Fruit fly (Drosophila melanogaster): ENCODE data around the gene Ca-beta.

The Ca-beta gene

DNA sequence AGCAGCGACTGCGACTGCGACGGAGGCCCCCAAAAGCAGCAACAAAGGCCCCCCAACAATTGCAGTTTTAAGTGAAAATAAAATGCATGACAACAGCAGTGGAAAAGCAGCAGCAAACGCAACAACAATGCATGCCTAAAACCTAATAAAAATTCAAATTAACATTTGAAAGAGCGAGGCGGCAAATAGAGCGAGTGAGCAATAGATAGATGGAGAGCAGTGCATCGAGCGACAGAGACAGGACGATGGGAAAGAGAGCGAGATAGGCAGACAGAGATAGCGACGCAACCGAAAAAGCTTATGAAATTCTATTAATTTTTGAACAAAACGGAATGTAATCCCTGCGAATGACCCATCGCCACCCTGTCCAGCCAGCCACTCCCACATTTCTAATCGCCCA lies 15.6 kb upstream of the Ca-beta start (continued):
- TF ChIP-seq CG2199 (GFP tag; IDR thresholded peaks at IDR 0.05) = peak; percentile 17; the same call in 1 of the 3 replicates
- no peak for TF ChIP-seq CG11247 (GFP tag; IDR thresholded peaks at IDR 0.05)
- no peak for TF ChIP-seq ATbp (GFP tag; optimal IDR thresholded peaks at IDR 0.05)
- TF ChIP-seq CG13287 (GFP tag; IDR thresholded peaks at IDR 0.05; ENCODE audit: partially characterized antibody) = no peak
- TF ChIP-seq Sin3A (optimal IDR thresholded peaks at IDR 0.05) = no peak
- TF ChIP-seq CG4360 (GFP tag; IDR thresholded peaks at IDR 0.05) = peak; percentile 19; the same call in 1 of the 2 replicates
- no peak for TF ChIP-seq Mrtf (GFP tag; IDR thresholded peaks at IDR 0.05)

DNA sequence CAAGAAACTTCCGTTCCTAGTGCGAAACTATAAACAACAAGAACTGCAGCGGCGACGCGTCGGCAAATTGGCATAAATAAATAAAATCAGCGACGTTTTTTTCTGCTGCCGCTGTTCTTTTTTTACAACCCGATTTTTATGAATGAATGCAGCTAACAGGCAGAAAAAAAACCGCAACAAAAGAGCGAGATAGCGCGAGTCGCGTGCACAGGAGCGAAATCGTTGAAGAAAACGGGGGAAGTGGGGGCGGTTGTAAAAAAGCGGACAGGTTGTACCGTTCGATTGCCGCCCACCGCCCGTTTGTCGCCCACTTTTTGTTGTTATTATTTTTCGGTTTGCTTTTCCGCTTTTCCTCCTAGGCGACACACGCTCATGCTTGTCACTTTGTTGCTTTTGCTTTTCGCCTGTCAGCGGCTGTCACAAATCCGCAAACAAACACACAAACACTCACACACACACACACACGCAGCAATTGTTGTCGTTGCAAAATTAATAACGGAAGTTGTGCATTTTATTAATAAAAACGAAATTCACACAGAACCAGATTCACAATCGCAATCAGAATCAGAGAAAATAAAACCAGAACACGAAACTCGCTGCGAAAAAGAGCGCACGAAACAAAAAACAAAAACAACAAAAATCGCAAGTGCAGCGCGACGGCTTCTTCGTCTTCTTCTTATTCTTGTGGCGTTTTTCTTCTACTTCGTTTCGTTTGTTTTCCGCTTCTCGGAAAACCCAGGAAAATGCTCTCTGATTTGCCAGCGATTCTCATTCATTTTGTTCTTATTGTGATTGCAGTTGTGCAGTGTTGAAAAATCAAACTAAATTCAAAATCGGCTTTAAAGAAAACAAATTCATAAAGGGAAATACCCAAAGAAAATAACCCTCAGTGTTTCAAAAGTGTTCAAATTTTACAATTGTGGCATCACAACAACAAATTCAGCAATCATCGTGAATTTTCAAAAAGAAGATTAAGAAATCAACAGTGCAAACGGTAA lies 7.9 kb upstream of the Ca-beta start:
- TF ChIP-seq stwl (tag; optimal IDR thresholded peaks at IDR 0.05) = peak; percentile 92
- TF ChIP-seq Elba2 (GFP tag; optimal IDR thresholded peaks at IDR 0.05) = peak; percentile 96
- TF ChIP-seq Hmr (GFP tag; optimal IDR thresholded peaks at IDR 0.05) = no peak
- TF ChIP-seq CG15479 (GFP tag; optimal IDR thresholded peaks at IDR 0.05) = peak; percentile 70
- no peak for TF ChIP-seq CG8089 (GFP tag; optimal IDR thresholded peaks at IDR 0.05)
- peak; percentile 10 for TF ChIP-seq CG17385 (GFP tag; optimal IDR thresholded peaks at IDR 0.05)
- no peak for TF ChIP-seq Lim3 (GFP tag; IDR thresholded peaks at IDR 0.05)
- TF ChIP-seq nom (GFP tag; optimal IDR thresholded peaks at IDR 0.05) = peak; percentile 11
- peak; percentile 70 for TF ChIP-seq Med (GFP tag)
- peak in 1 of 2 experiments; percentile 46 for TF ChIP-seq insv (GFP tag; optimal IDR thresholded peaks at IDR 0.05)
- peak; percentile 10; the same call in 1 of the 3 replicates for TF ChIP-seq CG16813 (GFP tag; IDR thresholded peaks at IDR 0.05; ENCODE audit: partially characterized antibody)
- TF ChIP-seq Drgx (GFP tag; IDR thresholded peaks at IDR 0.05) = peak; percentile 53
- peak in 1 of 2 experiments; percentile 18 for TF ChIP-seq bsh (GFP tag; optimal IDR thresholded peaks at IDR 0.05)
- no peak for TF ChIP-seq vnd (GFP tag; IDR thresholded peaks at IDR 0.05; ENCODE audit: partially characterized antibody)
- no peak for TF ChIP-seq CG6272 (GFP tag; IDR thresholded peaks at IDR 0.05)
- peak; percentile 49 for TF ChIP-seq crol (GFP tag; IDR thresholded peaks at IDR 0.05)
- TF ChIP-seq chm (GFP tag; IDR thresholded peaks at IDR 0.05) = peak; percentile 43; the same call in 1 of the 2 replicates
- peak; percentile 37; the same call in 1 of the 2 replicates for TF ChIP-seq CG4360 (GFP tag; IDR thresholded peaks at IDR 0.05)

DNA sequence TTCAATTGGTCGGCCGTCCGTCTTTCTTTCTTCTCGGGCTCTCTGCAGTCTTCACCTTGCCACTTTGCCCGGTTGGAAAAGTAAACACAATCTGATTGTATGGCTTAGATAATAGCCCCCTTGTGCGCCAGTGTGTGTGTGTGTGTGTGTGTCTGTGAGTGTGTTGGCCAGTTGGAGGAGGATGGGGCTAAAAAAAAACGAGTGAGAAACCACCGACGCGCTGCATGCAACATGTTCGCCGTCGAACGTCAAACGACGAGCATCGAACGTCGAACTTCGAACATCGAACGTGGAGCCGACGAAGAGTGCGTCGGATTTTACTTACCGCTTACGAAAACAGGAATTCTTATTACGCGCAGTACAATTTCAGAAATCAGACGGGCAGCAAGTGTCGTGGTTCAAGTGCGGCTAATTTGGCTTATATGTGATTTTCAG lies 7.0 kb upstream of the Ca-beta start, which contains the start of gene ab:
TSS of gene ab (plus strand) at position 355 of the 435 bp plus-strand sequence.
- TF ChIP-seq Drgx (GFP tag; IDR thresholded peaks at IDR 0.05) (0 out of 2 replicates have a peak, but pooled peaks have one; percentile 15), Deaf1 (tag; optimal IDR thresholded peaks at IDR 0.05) (peak; percentile 92), bbx (GFP tag; IDR thresholded peaks at IDR 0.05; ENCODE audit: partially characterized antibody) (no peak), nom (GFP tag; optimal IDR thresholded peaks at IDR 0.05) (no peak), HmgZ (tag; optimal IDR thresholded peaks at IDR 0.05) (peak; percentile 3), CG12769 (tag; optimal IDR thresholded peaks at IDR 0.05) (peak; percentile 80), unpg (GFP tag; optimal IDR thresholded peaks at IDR 0.05) (peak; percentile 0), CG8290 (GFP tag; optimal IDR thresholded peaks at IDR 0.05) (no peak), CG8290 (tag; optimal IDR thresholded peaks at IDR 0.05) (peak in 1 of 2 experiments; percentile 23), abd-A (tag; optimal IDR thresholded peaks at IDR 0.05) (peak; percentile 33), pros (GFP tag; optimal IDR thresholded peaks at IDR 0.05) (peak; percentile 24), sens (GFP tag) (peak; percentile 38), CG2199 (GFP tag; IDR thresholded peaks at IDR 0.05) (peak; percentile 33; the same call in 2 of the 3 replicates), ci (GFP tag; IDR thresholded peaks at IDR 0.05) (0 out of 3 replicates have a peak, but pooled peaks have one; percentile 47), CG17912 (GFP tag; optimal IDR thresholded peaks at IDR 0.05) (peak; percentile 24), Med (GFP tag) (peak; percentile 71), Jarid2 (GFP tag; optimal IDR thresholded peaks at IDR 0.05) (peak; percentile 77), lab (GFP tag; optimal IDR thresholded peaks at IDR 0.05) (peak; percentile 29), CG12071 (GFP tag; optimal IDR thresholded peaks at IDR 0.05) (peak; percentile 49), Nf-YC (tag; optimal IDR thresholded peaks at IDR 0.05) (peak; percentile 89), gcm2 (GFP tag; optimal IDR thresholded peaks at IDR 0.05) (no peak), ash1 (GFP tag; optimal IDR thresholded peaks at IDR 0.05) (peak; percentile 16), hkb (optimal IDR thresholded peaks at IDR 0.05) (no peak), hkb (GFP tag; IDR thresholded peaks at IDR 0.05) (0 out of 2 replicates have a peak, but pooled peaks have one; percentile 6), Opbp (GFP tag; IDR thresholded peaks at IDR 0.05; ENCODE audit: partially characterized antibody) (peak; percentile 41; the same call in 1 of the 3 replicates)
